Worm (Caenorhabditis elegans) whole organism, L2 larva: Measurements from ENCODE around the gene F47B10.4.

Experiments
- ZK546.5 ChIP-seq: sonication (generic microtip); optimal IDR thresholded peaks from 2 replicates; lab custom pipeline; 2017; ENCODE audit warnings: missing biosample characterization, missing genetic modification characterization
- ama-1 ChIP-seq: fragments of 150-350 bp; optimal IDR thresholded peaks from 2 replicates; lab custom pipeline; 2018; ENCODE audit warnings: inconsistent platforms
- dmd-4 ChIP-seq: sonication (generic microtip); optimal IDR thresholded peaks from 2 replicates; lab custom pipeline; 2017; ENCODE audit warnings: missing biosample characterization, missing genetic modification characterization
- elt-3 ChIP-seq: sonication (generic microtip); optimal IDR thresholded peaks from 2 replicates; lab custom pipeline; 2017; ENCODE audit warnings: missing biosample characterization, missing genetic modification characterization
- lin-13 ChIP-seq: fragments of 150-350 bp; optimal IDR thresholded peaks from 2 replicates; lab custom pipeline; 2014; ENCODE audit warnings: missing biosample characterization, missing genetic modification reagents, missing genetic modification characterization
- nhr-12 ChIP-seq: fragments of 150-350 bp; optimal IDR thresholded peaks from 2 replicates; lab custom pipeline; 2014; ENCODE audit warnings: missing biosample characterization, missing genetic modification characterization
- nhr-129 ChIP-seq: fragments of 150-350 bp; optimal IDR thresholded peaks from 2 replicates; lab custom pipeline; 2014; ENCODE audit warnings: missing biosample characterization, missing genetic modification characterization
- nhr-77 ChIP-seq: fragments of 150-350 bp; optimal IDR thresholded peaks from 2 replicates; lab custom pipeline; 2014; ENCODE audit warnings: missing biosample characterization, missing genetic modification characterization
- sem-4 ChIP-seq: fragments of 150-350 bp; optimal IDR thresholded peaks from 2 replicates; lab custom pipeline; 2014; ENCODE audit warnings: missing biosample characterization, missing genetic modification reagents, missing genetic modification characterization
- skn-1 ChIP-seq: sonication (generic microtip); optimal IDR thresholded peaks from 2 replicates; lab custom pipeline; 2017; ENCODE audit warnings: missing biosample characterization, missing genetic modification characterization

- TF ChIP-seq nhr-129 (tag; lab: Kevin White, UChicago) (no peak), nhr-12 (tag; lab: Kevin White, UChicago) (no peak), sem-4 (tag; lab: Kevin White, UChicago) (no peak), ama-1 (no peak), skn-1 (no peak), dmd-4 (tag; lab: Kevin White, UChicago) (no peak), ZK546.5 (tag; lab: Kevin White, UChicago) (no peak), elt-3 (tag; lab: Kevin White, UChicago) (no peak), nhr-77 (tag; lab: Kevin White, UChicago) (no peak), lin-13 (no peak)
Observed at ce11 chrX:10941255-10941654, 50.2 kb downstream of the F47B10.4 start, which contains the start of gene pho-7.
